Fruit fly (Drosophila melanogaster) whole organism, embryonic: ENCODE measurements around the gene lectin-21Cb.

Experiments used
- CG11093 ChIP-seq: fragments of 200-800 bp; sonication (Bioruptor generic); IDR thresholded peaks from 3 replicates; pipeline ENCODE4 v1.3.6; 2022; ENCODE audit warnings: missing biosample characterization, missing genetic modification characterization
- Doc3 ChIP-seq: fragments of 200-800 bp; sonication (Bioruptor generic); IDR thresholded peaks from 3 replicates; pipeline ENCODE4 v1.3.6; 2022; ENCODE audit warnings: missing biosample characterization, missing genetic modification characterization; ENCODE audit not compliant: partially characterized antibody

DNA sequence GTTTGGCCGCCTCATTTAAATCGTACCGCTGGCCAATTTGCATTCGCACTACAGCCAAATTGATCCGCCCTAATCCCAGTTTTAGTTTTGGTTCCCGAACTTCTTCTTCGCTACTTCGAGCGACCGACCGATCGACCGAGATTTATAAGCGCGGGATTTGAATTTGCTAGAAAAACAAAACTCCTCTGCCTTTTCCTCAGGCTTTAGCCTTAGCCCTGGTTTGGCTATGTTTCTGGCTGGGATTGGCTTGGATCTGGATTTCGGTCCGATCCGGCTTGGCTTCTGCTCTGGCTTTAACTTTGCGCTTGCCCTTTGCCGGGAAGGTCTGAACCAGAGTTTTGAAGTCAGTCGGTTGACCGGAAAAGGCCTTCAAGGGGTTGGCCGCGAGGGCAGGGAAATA lies 19.2 kb downstream of the lectin-21Cb start:
- TF ChIP-seq Doc3 (GFP tag; lab: Robert Waterston, UW) (no peak), CG11093 (GFP tag; lab: Robert Waterston, UW) (no peak)
